Worm (Caenorhabditis elegans) whole organism, young adult: Measurements from ENCODE around the gene pqn-32.
"Not testable (repeated sequence)": the region's sequence is repeated elsewhere in the genome, so short reads cannot be mapped to it uniquely, and the experiment has no call there.

Source experiments
- F52B5.7 ChIP-seq: sonication (generic microtip); optimal IDR thresholded peaks from 2 replicates; lab custom pipeline; 2016; ENCODE audit warnings: mild to moderate bottlenecking, missing genetic modification characterization, missing compliant biosample characterization
- die-1 ChIP-seq: sonication (generic microtip); optimal IDR thresholded peaks from 2 replicates; lab custom pipeline; 2016; ENCODE audit warnings: missing genotype, mild to moderate bottlenecking, missing genetic modification characterization, missing compliant biosample characterization
- xnd-1 ChIP-seq: sonication (generic microtip); optimal IDR thresholded peaks from 2 replicates; lab custom pipeline; 2016; ENCODE audit warnings: missing genotype, missing genetic modification reagents, missing genetic modification characterization, missing compliant biosample characterization
- ztf-25 ChIP-seq: fragments of 200-800 bp; sonication (Bioruptor generic); IDR thresholded peaks from 2 replicates; pipeline ENCODE4 v1.3.6; 2022; ENCODE audit warnings: missing genetic modification reagents, missing genetic modification characterization, missing compliant biosample characterization

ce11 chrII:13082403-13082802 is 25.4 kb upstream of the pqn-32 start, which contains the start of gene Y81G3A.6:
- TF ChIP-seq die-1 (tag; lab: Kevin White, UChicago); ztf-25 (GFP tag; lab: Robert Waterston, UW); xnd-1 (tag; lab: Kevin White, UChicago); F52B5.7 (tag; lab: Kevin White, UChicago): not testable (repeated sequence)
